Fruit fly (Drosophila melanogaster) whole organism, embryonic: Measurements from ENCODE around the gene Rabex-5.

ENCODE experiments used
- Atf3 ChIP-seq: fragments of 200-800 bp; sonication (Bioruptor generic); optimal IDR thresholded peaks from 3 replicates; lab custom pipeline; 2016; ENCODE audit warnings: missing biosample characterization, missing genetic modification characterization
- Bdp1 ChIP-seq: fragments of 200-800 bp; sonication (Bioruptor generic); optimal IDR thresholded peaks from 3 replicates; lab custom pipeline; 2016; ENCODE audit warnings: missing biosample characterization, missing genetic modification characterization
- CG10959 ChIP-seq: fragments of 200-800 bp; sonication (Bioruptor generic); IDR thresholded peaks from 2 replicates; pipeline ENCODE4 v1.3.6; 2022; ENCODE audit warnings: missing biosample characterization, missing genetic modification characterization
- CG14965 ChIP-seq: fragments of 200-800 bp; sonication (Bioruptor generic); optimal IDR thresholded peaks from 2 replicates; lab custom pipeline; 2016; ENCODE audit warnings: missing biosample characterization, missing genetic modification characterization, borderline replicate concordance
- CG17186 ChIP-seq: fragments of 200-800 bp; sonication (Bioruptor generic); optimal IDR thresholded peaks from 3 replicates; lab custom pipeline; 2017; ENCODE audit warnings: missing biosample characterization, missing genetic modification reagents, missing genetic modification characterization
- CG17328 ChIP-seq: fragments of 200-800 bp; sonication (Bioruptor generic); IDR thresholded peaks from 2 replicates; pipeline ENCODE4 v1.3.6; 2022; ENCODE audit warnings: missing biosample characterization, missing genetic modification characterization
- CG33213 ChIP-seq: fragments of 200-800 bp; sonication (Bioruptor generic); optimal IDR thresholded peaks from 3 replicates; lab custom pipeline; 2016; ENCODE audit warnings: missing biosample characterization, missing genetic modification characterization
- CG8359 ChIP-seq: fragments of 200-800 bp; sonication (Bioruptor generic); optimal IDR thresholded peaks from 2 replicates; lab custom pipeline; 2017; ENCODE audit warnings: missing biosample characterization, mild to moderate bottlenecking, missing genetic modification characterization, borderline replicate concordance
- CG8478 ChIP-seq: fragments of >200 bp; optimal IDR thresholded peaks from 2 replicates; lab custom pipeline; 2018
- CG8765 ChIP-seq: fragments of 200-800 bp; sonication (Bioruptor generic); IDR thresholded peaks from 2 replicates; pipeline ENCODE4 v1.3.6; 2022; ENCODE audit warnings: missing biosample characterization, missing genetic modification characterization
- CG9817 ChIP-seq: fragments of 200-800 bp; sonication (Bioruptor generic); optimal IDR thresholded peaks from 2 replicates; lab custom pipeline; 2018; ENCODE audit warnings: missing biosample characterization, mild to moderate bottlenecking, missing genetic modification characterization, moderate library complexity
- CHES-1-like ChIP-seq: fragments of 200-800 bp; sonication (Bioruptor generic); optimal IDR thresholded peaks from 2 replicates; lab custom pipeline; 2016; ENCODE audit warnings: missing biosample characterization, missing genetic modification characterization
- Camta ChIP-seq: fragments of 200-800 bp; sonication (Bioruptor generic); optimal IDR thresholded peaks from 2 replicates; lab custom pipeline; 2016; ENCODE audit warnings: missing biosample characterization, missing genetic modification characterization
- Deaf1 ChIP-seq: fragments of 200-800 bp; optimal IDR thresholded peaks from 3 replicates; lab custom pipeline; 2019; ENCODE audit warnings: missing biosample characterization, mild to moderate bottlenecking, missing genetic modification characterization, moderate library complexity
- Dip3 ChIP-seq: fragments of 200-800 bp; sonication (Bioruptor generic); optimal IDR thresholded peaks from 3 replicates; lab custom pipeline; 2016; ENCODE audit warnings: missing biosample characterization, missing genetic modification characterization
- Dll ChIP-seq: fragments of 200-800 bp; sonication (Bioruptor generic); IDR thresholded peaks from 4 replicates; pipeline ENCODE4 v1.3.6; 2022; ENCODE audit warnings: missing biosample characterization, missing genetic modification characterization; ENCODE audit not compliant: partially characterized antibody
- ERR ChIP-seq: fragments of 200-800 bp; sonication (Bioruptor generic); optimal IDR thresholded peaks from 2 replicates; lab custom pipeline; 2016; ENCODE audit warnings: missing biosample characterization, missing genetic modification characterization
- Fer1 ChIP-seq: fragments of 200-800 bp; sonication (Bioruptor generic); optimal IDR thresholded peaks from 2 replicates; lab custom pipeline; 2017; ENCODE audit warnings: missing biosample characterization, mild to moderate bottlenecking, missing genetic modification characterization
- Gsc ChIP-seq: fragments of 200-800 bp; sonication (Bioruptor generic); IDR thresholded peaks from 2 replicates; pipeline ENCODE4 v1.3.6; 2022; ENCODE audit warnings: missing biosample characterization, missing genetic modification characterization
- Hey ChIP-seq: fragments of 200-800 bp; sonication (Bioruptor generic); optimal IDR thresholded peaks from 3 replicates; lab custom pipeline; 2018; ENCODE audit warnings: missing biosample characterization, mild to moderate bottlenecking, missing genetic modification characterization
- Hr78 ChIP-seq, 2 experiments: fragments of 200-800 bp in 1 of 2; fragments of >200 bp in 1 of 2; sonication (Bioruptor generic) in 1 of 2; optimal IDR thresholded peaks; 2 replicates each; lab custom pipeline; 2017 to 2019; ENCODE audit warnings: missing biosample characterization in 2 of 2, missing genetic modification characterization in 2 of 2, mild to moderate bottlenecking in 1 of 2, moderate library complexity in 1 of 2
- NFAT ChIP-seq: fragments of 200-800 bp; sonication (Bioruptor generic); IDR thresholded peaks from 2 replicates; pipeline ENCODE4 v1.3.6; 2022; ENCODE audit warnings: missing biosample characterization, missing genetic modification characterization
- Sox100B ChIP-seq: fragments of 200-800 bp; sonication (Bioruptor generic); optimal IDR thresholded peaks from 3 replicates; lab custom pipeline; 2018; ENCODE audit warnings: missing biosample characterization, mild to moderate bottlenecking, missing genetic modification characterization
- Stat92E ChIP-seq, 3 experiments: fragments of >200 bp in 2 of 3; fragments of 200-800 bp in 1 of 3; sonication (Bioruptor generic) in 1 of 3; optimal IDR thresholded peaks; 2 replicates each; lab custom pipeline; 2017 to 2019; ENCODE audit warnings: missing biosample characterization in 3 of 3, missing genetic modification characterization in 3 of 3, mild to moderate bottlenecking in 1 of 3, moderate library complexity in 1 of 3
- Xrp1 ChIP-seq: fragments of 200-800 bp; sonication (Bioruptor generic); IDR thresholded peaks from 2 replicates; pipeline ENCODE4 v1.3.6; 2022; ENCODE audit warnings: missing biosample characterization, missing genetic modification characterization
- bsh ChIP-seq, 2 experiments: fragments of 200-800 bp; sonication (Bioruptor generic); optimal IDR thresholded peaks; 2 replicates each; lab custom pipeline; 2017 to 2018; ENCODE audit warnings: mild to moderate bottlenecking in 2 of 2, missing biosample characterization in 2 of 2, missing genetic modification characterization in 2 of 2, moderate library complexity in 1 of 2
- caup ChIP-seq: fragments of 200-800 bp; sonication (Bioruptor generic); optimal IDR thresholded peaks from 3 replicates; lab custom pipeline; 2017; ENCODE audit warnings: missing biosample characterization, mild to moderate bottlenecking, missing genetic modification characterization, moderate library complexity; ENCODE audit not compliant: severe bottlenecking
- crp ChIP-seq, 2 experiments: fragments of 200-800 bp; sonication (Bioruptor generic); optimal IDR thresholded peaks; 2 replicates in 1 of 2; 3 replicates in 1 of 2; lab custom pipeline; 2017; ENCODE audit warnings: missing biosample characterization in 2 of 2, missing genetic modification characterization in 2 of 2, mild to moderate bottlenecking in 1 of 2, moderate library complexity in 1 of 2
- dm ChIP-seq: fragments of 200-800 bp; sonication (Bioruptor generic); optimal IDR thresholded peaks from 3 replicates; lab custom pipeline; 2016; ENCODE audit warnings: missing biosample characterization, missing genetic modification characterization
- esg ChIP-seq: fragments of 200-800 bp; sonication (Bioruptor generic); conservative IDR thresholded peaks from 2 replicates; pipeline ENCODE4 v1.3.6; 2022; ENCODE audit warnings: missing biosample characterization, missing genetic modification characterization
- fd3F ChIP-seq: fragments of 200-800 bp; sonication (Bioruptor generic); optimal IDR thresholded peaks from 2 replicates; lab custom pipeline; 2018; ENCODE audit warnings: missing biosample characterization, mild to moderate bottlenecking, missing genetic modification characterization, moderate library complexity
- gt ChIP-seq: fragments of 200-800 bp; sonication (Bioruptor generic); IDR thresholded peaks from 2 replicates; pipeline ENCODE4 v1.3.6; 2022; ENCODE audit warnings: missing biosample characterization, missing genetic modification characterization
- insv ChIP-seq, 2 experiments: fragments of 200-800 bp; sonication (Bioruptor generic); optimal IDR thresholded peaks; 3 replicates each; lab custom pipeline; 2016 to 2018; ENCODE audit warnings: missing biosample characterization in 2 of 2, missing genetic modification characterization in 2 of 2
- lov ChIP-seq, 2 experiments: fragments of 200-800 bp in 1 of 2; fragments of >200 bp in 1 of 2; sonication (Bioruptor generic) in 1 of 2; IDR thresholded peaks in 1 of 2; optimal IDR thresholded peaks in 1 of 2; 2 replicates in 1 of 2; 3 replicates in 1 of 2; pipeline versions ENCODE4 v1.3.6 to Lab custom; 2017 to 2022; ENCODE audit warnings: missing biosample characterization in 1 of 2, missing genetic modification characterization in 1 of 2
- maf-S ChIP-seq: fragments of 200-800 bp; sonication (Bioruptor generic); optimal IDR thresholded peaks from 2 replicates; lab custom pipeline; 2016; ENCODE audit warnings: missing biosample characterization, missing genetic modification characterization
- nerfin-1 ChIP-seq: fragments of 200-800 bp; sonication (Bioruptor generic); optimal IDR thresholded peaks from 3 replicates; lab custom pipeline; 2019; ENCODE audit warnings: missing biosample characterization, mild to moderate bottlenecking, missing genetic modification characterization, moderate library complexity
- nom ChIP-seq: fragments of 200-800 bp; sonication (Bioruptor generic); optimal IDR thresholded peaks from 2 replicates; lab custom pipeline; 2017; ENCODE audit warnings: missing biosample characterization, missing genetic modification characterization, mild to moderate bottlenecking, moderate library complexity, missing genetic modification reagents
- odd ChIP-seq: fragments of 200-800 bp; sonication (Bioruptor generic); optimal IDR thresholded peaks from 2 replicates; lab custom pipeline; 2017; ENCODE audit warnings: missing biosample characterization, mild to moderate bottlenecking, missing genetic modification characterization
- pfk ChIP-seq: fragments of 200-800 bp; sonication (Bioruptor generic); optimal IDR thresholded peaks from 2 replicates; lab custom pipeline; 2018; ENCODE audit warnings: missing biosample characterization, mild to moderate bottlenecking, missing genetic modification characterization, moderate library complexity
- ranshi ChIP-seq: fragments of 200-800 bp; sonication (Bioruptor generic); IDR thresholded peaks from 2 replicates; pipeline ENCODE4 v1.3.6; 2022; ENCODE audit warnings: missing biosample characterization, missing genetic modification characterization
- repo ChIP-seq: fragments of 200-800 bp; sonication (Bioruptor generic); optimal IDR thresholded peaks from 2 replicates; lab custom pipeline; 2016; ENCODE audit warnings: missing biosample characterization, missing genetic modification characterization
- schlank ChIP-seq: fragments of 200-800 bp; sonication (Bioruptor generic); optimal IDR thresholded peaks from 2 replicates; lab custom pipeline; 2018; ENCODE audit warnings: missing biosample characterization, mild to moderate bottlenecking, missing genetic modification characterization
- sens-2 ChIP-seq: fragments of 200-800 bp; sonication (Bioruptor generic); IDR thresholded peaks from 2 replicates; pipeline ENCODE4 v1.3.6; 2022; ENCODE audit warnings: missing biosample characterization, missing genetic modification characterization
- sqz ChIP-seq: fragments of 200-800 bp; sonication (Bioruptor generic); optimal IDR thresholded peaks from 3 replicates; lab custom pipeline; 2018; ENCODE audit warnings: missing biosample characterization, mild to moderate bottlenecking, missing genetic modification characterization
- ssp ChIP-seq: fragments of 200-800 bp; sonication (Bioruptor generic); IDR thresholded peaks from 2 replicates; pipeline ENCODE4 v1.3.6; 2022; ENCODE audit warnings: missing biosample characterization, missing genetic modification characterization
- stc ChIP-seq: fragments of 200-800 bp; sonication (Bioruptor generic); IDR thresholded peaks from 2 replicates; pipeline ENCODE4 v1.3.6; 2022; ENCODE audit warnings: missing biosample characterization, missing genetic modification characterization
- tll ChIP-seq, 2 experiments: fragments of 200-800 bp in 1 of 2; fragments of >200 bp in 1 of 2; sonication (Bioruptor generic) in 1 of 2; optimal IDR thresholded peaks; 2 replicates each; lab custom pipeline; 2017 to 2019; ENCODE audit warnings: missing biosample characterization in 2 of 2, missing genetic modification characterization in 2 of 2, mild to moderate bottlenecking in 1 of 2, moderate library complexity in 1 of 2
- zfh2 ChIP-seq: fragments of 200-800 bp; sonication (Bioruptor generic); optimal IDR thresholded peaks from 2 replicates; lab custom pipeline; 2016; ENCODE audit warnings: missing biosample characterization, missing genetic modification characterization

The Rabex-5 gene

DNA sequence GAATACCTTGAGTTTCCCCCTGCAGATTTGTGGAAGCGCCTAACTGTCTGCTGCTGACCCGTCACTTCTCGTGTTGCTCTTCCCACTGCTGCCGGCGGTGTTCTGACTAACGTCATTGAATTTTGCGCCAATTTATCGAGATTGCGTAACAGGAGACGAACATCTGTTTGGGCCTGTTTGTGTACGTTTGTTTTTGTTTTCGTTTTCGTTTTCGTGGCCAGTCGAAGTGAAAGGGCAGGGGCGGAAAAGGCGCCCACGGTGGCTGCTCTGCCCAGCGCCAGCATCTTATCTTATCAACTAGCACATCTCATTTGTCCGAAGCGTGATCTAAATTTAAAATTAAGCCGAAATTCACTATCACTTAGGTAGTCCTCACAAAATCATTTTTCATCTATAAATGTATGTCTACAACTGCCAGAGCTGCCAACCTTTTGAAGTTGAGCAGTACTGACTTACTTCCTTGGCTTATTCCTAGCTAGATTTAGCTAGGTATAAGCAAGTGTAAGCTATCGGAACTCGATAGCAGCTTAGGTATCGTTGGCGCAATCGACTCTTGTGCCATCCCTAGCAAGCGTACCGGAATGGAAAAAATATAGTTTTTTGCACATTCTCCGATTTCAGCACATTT, 11.4 kb downstream of the Rabex-5 start, which contains the start of the genes Ctr9 and Nt5a (continued):
- TF ChIP-seq dm (GFP tag; lab: Kevin White, UChicago), result peak; percentile 54
- peak; percentile 43 for TF ChIP-seq CG33213 (GFP tag; lab: Kevin White, UChicago)
- peak; percentile 73 for TF ChIP-seq ssp
- TF ChIP-seq CHES-1-like (GFP tag; lab: Kevin White, UChicago), result peak; percentile 56
- no peak for TF ChIP-seq esg
- TF ChIP-seq schlank (tag; lab: Kevin White, UChicago), result no peak
- peak; percentile 75; the same call in 3 of the 4 replicates for TF ChIP-seq Dll (GFP tag; lab: Robert Waterston, UW)
- peak; percentile 52 for TF ChIP-seq Fer1 (GFP tag; lab: Kevin White, UChicago)
- TF ChIP-seq repo (GFP tag; lab: Kevin White, UChicago), result peak; percentile 40
- TF ChIP-seq Atf3 (GFP tag; lab: Kevin White, UChicago), result peak; percentile 41
- peak; percentile 65 for TF ChIP-seq CG9817
- no peak for TF ChIP-seq sqz (GFP tag; lab: Kevin White, UChicago)
- TF ChIP-seq zfh2 (GFP tag; lab: Kevin White, UChicago), result peak; percentile 75
- TF ChIP-seq CG8359, result no peak
- TF ChIP-seq bsh (GFP tag; optimal IDR thresholded peaks at IDR 0.05; lab: Kevin White, UChicago), result peak in 1 of 2 experiments; percentile 26
- TF ChIP-seq CG17186 (GFP tag; lab: Kevin White, UChicago), result peak; percentile 37
- no peak for TF ChIP-seq Hey (tag; lab: Kevin White, UChicago)
- TF ChIP-seq CG8478 (lab: Kevin White, UChicago), result no peak
- no peak for TF ChIP-seq pfk (GFP tag; lab: Kevin White, UChicago)
- TF ChIP-seq Stat92E (GFP tag; optimal IDR thresholded peaks at IDR 0.05; lab: Kevin White, UChicago), result peak in 1 of 3 experiments; percentile 29
- TF ChIP-seq nom, result no peak
- no peak for TF ChIP-seq CG14965 (GFP tag; lab: Kevin White, UChicago)
- no peak for TF ChIP-seq Bdp1 (GFP tag; lab: Kevin White, UChicago)
- peak; percentile 88 for TF ChIP-seq NFAT (GFP tag; lab: Robert Waterston, UW)
- TF ChIP-seq stc (GFP tag; lab: Robert Waterston, UW), result no peak
- TF ChIP-seq maf-S (GFP tag; lab: Kevin White, UChicago), result peak; percentile 45
- TF ChIP-seq insv (GFP tag; optimal IDR thresholded peaks at IDR 0.05; lab: Kevin White, UChicago), result peak in 1 of 2 experiments; percentile 71
- no peak for TF ChIP-seq sens-2 (GFP tag; lab: Robert Waterston, UW)
- TF ChIP-seq nerfin-1 (tag; lab: Kevin White, UChicago), result peak; percentile 69
- TF ChIP-seq gt (GFP tag; lab: Robert Waterston, UW), result no peak
- TF ChIP-seq odd, result no peak
- TF ChIP-seq ERR (GFP tag; lab: Kevin White, UChicago), result peak; percentile 68
- TF ChIP-seq fd3F (GFP tag; lab: Kevin White, UChicago), result peak; percentile 11
- TF ChIP-seq lov (optimal IDR thresholded peaks at IDR 0.05; lab: Kevin White, UChicago), result no peak
- TF ChIP-seq lov (GFP tag; IDR thresholded peaks at IDR 0.05; lab: Robert Waterston, UW), result no peak
- TF ChIP-seq Camta (GFP tag; lab: Kevin White, UChicago), result no peak
- TF ChIP-seq CG17328 (GFP tag; lab: Robert Waterston, UW), result 0 out of 2 replicates have a peak, but pooled peaks have one; percentile 6
- TF ChIP-seq CG8765 (GFP tag; lab: Robert Waterston, UW), result no peak
- peak in 1 of 2 experiments; percentile 79 for TF ChIP-seq crp (GFP tag; optimal IDR thresholded peaks at IDR 0.05; lab: Kevin White, UChicago)
- TF ChIP-seq Hr78 (GFP tag; optimal IDR thresholded peaks at IDR 0.05; lab: Kevin White, UChicago), result peak in 1 of 2 experiments; percentile 42
- TF ChIP-seq CG10959 (GFP tag; lab: Robert Waterston, UW), result no peak
- TF ChIP-seq Deaf1, result no peak
- peak in 1 of 2 experiments; percentile 34 for TF ChIP-seq tll (GFP tag; optimal IDR thresholded peaks at IDR 0.05; lab: Kevin White, UChicago)
- TF ChIP-seq caup (GFP tag; lab: Kevin White, UChicago), result peak; percentile 63
- no peak for TF ChIP-seq Gsc
- no peak for TF ChIP-seq Xrp1
- peak; percentile 46; the same call in 1 of the 2 replicates for TF ChIP-seq ranshi (GFP tag; lab: Robert Waterston, UW)
- peak; percentile 46 for TF ChIP-seq Dip3 (GFP tag; lab: Kevin White, UChicago)
- TF ChIP-seq Sox100B (GFP tag; lab: Kevin White, UChicago), result no peak
